Worm (Caenorhabditis elegans) whole organism, young adult: ENCODE data around the gene nkcc-1.

Source experiments
- hlh-26 ChIP-seq: fragments of 200-800 bp; sonication (Bioruptor generic); conservative IDR thresholded peaks from 2 replicates; pipeline ENCODE4 v1.3.6; 2022; ENCODE audit warnings: missing genetic modification reagents, missing genetic modification characterization, missing compliant biosample characterization
- somi-1 ChIP-seq: fragments of 200-800 bp; sonication (Bioruptor generic); optimal IDR thresholded peaks from 2 replicates; lab custom pipeline; 2018; ENCODE audit warnings: mild to moderate bottlenecking, missing genetic modification characterization, missing compliant biosample characterization

ce11 chrIV:14070185-14070991 is 53.5 kb downstream of the nkcc-1 start:
- TF ChIP-seq hlh-26 (GFP tag; lab: Robert Waterston, UW) = no peak
- no peak for TF ChIP-seq somi-1 (GFP tag; lab: Kevin White, UChicago)
